Worm (Caenorhabditis elegans) whole organism, L3 larva: Measurements from ENCODE around the gene R05G9.3.

ENCODE experiments used
- R02D3.7 ChIP-seq: fragments of 150-350 bp; optimal IDR thresholded peaks from 2 replicates; lab custom pipeline; 2014; ENCODE audit warnings: missing biosample characterization, missing genetic modification characterization
- aly-2 ChIP-seq: fragments of 150-350 bp; optimal IDR thresholded peaks from 2 replicates; lab custom pipeline; 2014; ENCODE audit warnings: missing biosample characterization, missing genetic modification characterization
- nhr-11 ChIP-seq: fragments of 150-350 bp; optimal IDR thresholded peaks from 2 replicates; lab custom pipeline; 2014; ENCODE audit warnings: missing biosample characterization, missing genetic modification characterization
- nhr-12 ChIP-seq: fragments of 150-350 bp; optimal IDR thresholded peaks from 2 replicates; lab custom pipeline; 2014; ENCODE audit warnings: missing biosample characterization, missing genetic modification characterization
- ztf-11 ChIP-seq: fragments of 150-350 bp; optimal IDR thresholded peaks from 2 replicates; lab custom pipeline; 2014; ENCODE audit warnings: missing biosample characterization, missing genetic modification characterization
- ztf-4 ChIP-seq: fragments of 150-350 bp; optimal IDR thresholded peaks from 2 replicates; lab custom pipeline; 2014; ENCODE audit warnings: missing biosample characterization, missing genetic modification characterization

DNA sequence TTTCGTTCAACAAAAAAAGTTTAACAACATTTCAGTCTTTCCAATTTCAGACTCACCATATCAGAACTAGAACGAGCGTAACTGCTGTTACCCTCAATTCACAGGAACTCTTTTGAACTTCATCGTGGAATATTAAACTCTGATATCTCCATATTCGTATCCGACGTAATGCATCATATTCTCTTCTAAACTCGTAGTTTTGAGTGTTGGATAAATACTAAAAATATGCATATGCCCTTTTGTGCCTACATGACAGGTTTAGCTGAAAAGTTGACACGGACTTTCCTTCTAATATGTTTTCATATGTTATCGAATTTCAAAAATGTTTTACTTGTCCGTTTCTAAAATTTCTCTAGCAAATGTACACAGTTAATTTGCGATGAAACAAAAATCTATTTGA, 2.3 kb downstream of the R05G9.3 start, which contains the start of gene twk-49:
- TF ChIP-seq nhr-11 = no peak
- no peak for TF ChIP-seq aly-2
- no peak for TF ChIP-seq ztf-11 (tag; lab: Kevin White, UChicago)
- TF ChIP-seq R02D3.7 (tag; lab: Kevin White, UChicago) = no peak
- TF ChIP-seq ztf-4 (tag; lab: Kevin White, UChicago) = no peak
- TF ChIP-seq nhr-12 (tag; lab: Kevin White, UChicago) = no peak
